Fruit fly (Drosophila melanogaster) whole organism, embryonic: ENCODE measurements around the gene Zpr1.

ENCODE experiments used
- Bdp1 ChIP-seq: fragments of 200-800 bp; sonication (Bioruptor generic); optimal IDR thresholded peaks from 3 replicates; lab custom pipeline; 2016; ENCODE audit warnings: missing biosample characterization, missing genetic modification characterization
- CG10431 ChIP-seq: fragments of 200-800 bp; sonication (Bioruptor generic); optimal IDR thresholded peaks from 3 replicates; lab custom pipeline; 2018; ENCODE audit warnings: missing biosample characterization, mild to moderate bottlenecking, missing genetic modification characterization
- CG11456 ChIP-seq: fragments of 200-800 bp; sonication (Bioruptor generic); IDR thresholded peaks from 3 replicates; pipeline ENCODE4 v1.3.6; 2022; ENCODE audit warnings: missing biosample characterization, missing genetic modification characterization
- CG11504 ChIP-seq: fragments of 200-800 bp; sonication (Bioruptor generic); optimal IDR thresholded peaks from 3 replicates; lab custom pipeline; 2019; ENCODE audit warnings: missing biosample characterization, mild to moderate bottlenecking, missing genetic modification characterization, moderate library complexity
- CG12219 ChIP-seq: fragments of 200-800 bp; sonication (Bioruptor generic); optimal IDR thresholded peaks from 3 replicates; lab custom pipeline; 2018; ENCODE audit warnings: missing biosample characterization, mild to moderate bottlenecking, missing genetic modification characterization
- CG12659 ChIP-seq: fragments of 200-800 bp; sonication (Bioruptor generic); optimal IDR thresholded peaks from 3 replicates; lab custom pipeline; 2017; ENCODE audit warnings: mild to moderate bottlenecking, missing biosample characterization, missing genetic modification reagents, missing genetic modification characterization
- CG12942 ChIP-seq: fragments of 200-800 bp; sonication (Bioruptor generic); optimal IDR thresholded peaks from 3 replicates; lab custom pipeline; 2016; ENCODE audit warnings: missing biosample characterization, missing genetic modification characterization
- CG14050 ChIP-seq: fragments of 200-800 bp; sonication (Bioruptor generic); IDR thresholded peaks from 3 replicates; pipeline ENCODE4 v1.3.6; 2022; ENCODE audit warnings: missing biosample characterization, missing genetic modification characterization
- CG15601 ChIP-seq: fragments of 200-800 bp; sonication (Bioruptor generic); optimal IDR thresholded peaks from 3 replicates; lab custom pipeline; 2019; ENCODE audit warnings: missing biosample characterization, mild to moderate bottlenecking, missing genetic modification characterization, moderate library complexity
- CG17912 ChIP-seq: fragments of 200-800 bp; sonication (Bioruptor generic); optimal IDR thresholded peaks from 2 replicates; lab custom pipeline; 2018; ENCODE audit warnings: missing biosample characterization, mild to moderate bottlenecking, missing genetic modification characterization
- CG31441 ChIP-seq: fragments of 200-800 bp; sonication (Bioruptor generic); IDR thresholded peaks from 2 replicates; pipeline ENCODE4 v1.3.6; 2022; ENCODE audit warnings: missing biosample characterization, missing genetic modification characterization
- CG34224 ChIP-seq: fragments of 200-800 bp; sonication (Bioruptor generic); IDR thresholded peaks from 3 replicates; pipeline ENCODE4 v1.3.6; 2022; ENCODE audit warnings: missing biosample characterization, missing genetic modification characterization; ENCODE audit not compliant: partially characterized antibody
- CG6272 ChIP-seq: fragments of 200-800 bp; sonication (Bioruptor generic); IDR thresholded peaks from 2 replicates; pipeline ENCODE4 v1.3.6; 2022; ENCODE audit warnings: missing biosample characterization, missing genetic modification characterization
- CG7271 ChIP-seq: fragments of 200-800 bp; sonication (Bioruptor generic); optimal IDR thresholded peaks from 2 replicates; lab custom pipeline; 2018; ENCODE audit warnings: missing biosample characterization, mild to moderate bottlenecking, missing genetic modification characterization, moderate library complexity
- CG7987 ChIP-seq: fragments of 200-800 bp; sonication (Bioruptor generic); optimal IDR thresholded peaks from 2 replicates; lab custom pipeline; 2018; ENCODE audit warnings: missing biosample characterization, mild to moderate bottlenecking, missing genetic modification characterization, moderate library complexity
- CG8281 ChIP-seq: fragments of 200-800 bp; sonication (Bioruptor generic); optimal IDR thresholded peaks from 2 replicates; lab custom pipeline; 2018; ENCODE audit warnings: missing biosample characterization, mild to moderate bottlenecking, missing genetic modification characterization, moderate library complexity
- CG9609 ChIP-seq: fragments of 200-800 bp; sonication (Bioruptor generic); optimal IDR thresholded peaks from 3 replicates; lab custom pipeline; 2016; ENCODE audit warnings: missing biosample characterization, missing genetic modification characterization
- CG9876 ChIP-seq: fragments of 200-800 bp; sonication (Bioruptor generic); optimal IDR thresholded peaks from 2 replicates; lab custom pipeline; 2016; ENCODE audit warnings: missing biosample characterization, missing genetic modification characterization
- CoRest ChIP-seq: fragments of 200-800 bp; sonication (Bioruptor generic); optimal IDR thresholded peaks from 3 replicates; lab custom pipeline; 2018; ENCODE audit warnings: missing biosample characterization, mild to moderate bottlenecking, missing genetic modification characterization, moderate library complexity
- Elba2 ChIP-seq: fragments of 200-800 bp; sonication (Bioruptor generic); optimal IDR thresholded peaks from 3 replicates; lab custom pipeline; 2016; ENCODE audit warnings: missing biosample characterization, missing genetic modification characterization
- HLH3B ChIP-seq: fragments of 200-800 bp; sonication (Bioruptor generic); IDR thresholded peaks from 2 replicates; pipeline ENCODE4 v1.3.6; 2022; ENCODE audit warnings: missing biosample characterization, missing genetic modification characterization
- HLHmδ ChIP-seq: fragments of 200-800 bp; sonication (Bioruptor generic); optimal IDR thresholded peaks from 2 replicates; lab custom pipeline; 2018; ENCODE audit warnings: missing biosample characterization, mild to moderate bottlenecking, missing genetic modification characterization, moderate library complexity
- HmgZ ChIP-seq: fragments of 200-800 bp; sonication (Bioruptor generic); optimal IDR thresholded peaks from 2 replicates; lab custom pipeline; 2018; ENCODE audit warnings: missing biosample characterization, mild to moderate bottlenecking, missing genetic modification characterization
- Mrtf ChIP-seq: fragments of 200-800 bp; sonication (Bioruptor generic); IDR thresholded peaks from 3 replicates; pipeline ENCODE4 v1.3.6; 2022; ENCODE audit warnings: missing biosample characterization, missing genetic modification characterization
- Oaz ChIP-seq: fragments of 200-800 bp; sonication (Bioruptor generic); IDR thresholded peaks from 2 replicates; pipeline ENCODE4 v1.3.6; 2022; ENCODE audit warnings: missing biosample characterization, missing genetic modification characterization
- Rx ChIP-seq: fragments of 200-800 bp; sonication (Bioruptor generic); IDR thresholded peaks from 2 replicates; pipeline ENCODE4 v1.3.6; 2022; ENCODE audit warnings: missing biosample characterization, missing genetic modification characterization
- Sin3A ChIP-seq: fragments of >200 bp; optimal IDR thresholded peaks from 2 replicates; lab custom pipeline; 2018
- Sox102F ChIP-seq: fragments of 200-800 bp; sonication (Bioruptor generic); optimal IDR thresholded peaks from 2 replicates; lab custom pipeline; 2018; ENCODE audit warnings: missing biosample characterization, mild to moderate bottlenecking, missing genetic modification characterization, moderate library complexity
- Sry-δ ChIP-seq: fragments of 200-800 bp; sonication (Bioruptor generic); optimal IDR thresholded peaks from 2 replicates; lab custom pipeline; 2016; ENCODE audit warnings: missing biosample characterization, missing genetic modification characterization
- Trl ChIP-seq, 3 experiments: fragments of >200 bp in 2 of 3; fragments of 200-800 bp in 1 of 3; sonication (Bioruptor generic) in 1 of 3; optimal IDR thresholded peaks; 2 replicates in 1 of 3; 3 replicates in 2 of 3; lab custom pipeline; 2016 to 2017; ENCODE audit warnings: missing biosample characterization in 1 of 3, missing genetic modification characterization in 1 of 3
- Vsx1 ChIP-seq: fragments of 200-800 bp; sonication (Bioruptor generic); optimal IDR thresholded peaks from 2 replicates; lab custom pipeline; 2017; ENCODE audit warnings: missing biosample characterization, mild to moderate bottlenecking, missing genetic modification characterization, missing genetic modification reagents
- bbx ChIP-seq: fragments of 200-800 bp; sonication (Bioruptor generic); IDR thresholded peaks from 2 replicates; pipeline ENCODE4 v1.3.6; 2022; ENCODE audit warnings: missing biosample characterization, missing genetic modification characterization; ENCODE audit not compliant: partially characterized antibody
- br ChIP-seq: fragments of >200 bp; optimal IDR thresholded peaks from 2 replicates; lab custom pipeline; 2017
- crc ChIP-seq: fragments of 200-800 bp; sonication (Bioruptor generic); optimal IDR thresholded peaks from 2 replicates; lab custom pipeline; 2016; ENCODE audit warnings: missing biosample characterization, missing genetic modification characterization
- dati ChIP-seq: fragments of 200-800 bp; sonication (Bioruptor generic); IDR thresholded peaks from 2 replicates; pipeline ENCODE4 v1.3.6; 2022; ENCODE audit warnings: missing biosample characterization, missing genetic modification characterization
- dmrt99B ChIP-seq: fragments of 200-800 bp; sonication (Bioruptor generic); optimal IDR thresholded peaks from 2 replicates; lab custom pipeline; 2018; ENCODE audit warnings: missing biosample characterization, mild to moderate bottlenecking, missing genetic modification characterization, moderate library complexity
- gem ChIP-seq: fragments of 200-800 bp; sonication (Bioruptor generic); optimal IDR thresholded peaks from 2 replicates; lab custom pipeline; 2019; ENCODE audit warnings: missing biosample characterization, mild to moderate bottlenecking, missing genetic modification characterization, moderate library complexity
- grau ChIP-seq: fragments of 200-800 bp; optimal IDR thresholded peaks from 3 replicates; lab custom pipeline; 2019; ENCODE audit warnings: missing biosample characterization, mild to moderate bottlenecking, missing genetic modification characterization, moderate library complexity
- grn ChIP-seq: fragments of 200-800 bp; sonication (Bioruptor generic); optimal IDR thresholded peaks from 3 replicates; lab custom pipeline; 2017; ENCODE audit warnings: missing biosample characterization, missing genetic modification characterization
- gsb-n ChIP-seq: fragments of 200-800 bp; sonication (Bioruptor generic); optimal IDR thresholded peaks from 3 replicates; lab custom pipeline; 2018; ENCODE audit warnings: missing biosample characterization, mild to moderate bottlenecking, missing genetic modification characterization
- jigr1 ChIP-seq: fragments of 200-800 bp; sonication (Bioruptor generic); IDR thresholded peaks from 3 replicates; pipeline ENCODE4 v1.3.6; 2022; ENCODE audit warnings: missing biosample characterization, missing genetic modification characterization
- jing ChIP-seq: fragments of 200-800 bp; sonication (Bioruptor generic); optimal IDR thresholded peaks from 2 replicates; lab custom pipeline; 2018; ENCODE audit warnings: missing biosample characterization, mild to moderate bottlenecking, missing genetic modification characterization
- lilli ChIP-seq: fragments of 200-800 bp; sonication (Bioruptor generic); optimal IDR thresholded peaks from 3 replicates; lab custom pipeline; 2016; ENCODE audit warnings: missing biosample characterization, missing genetic modification characterization
- org-1 ChIP-seq: fragments of 200-800 bp; sonication (Bioruptor generic); optimal IDR thresholded peaks from 2 replicates; lab custom pipeline; 2017; ENCODE audit warnings: missing biosample characterization, missing genetic modification characterization
- p53 ChIP-seq: fragments of 200-800 bp; sonication (Bioruptor generic); optimal IDR thresholded peaks from 2 replicates; lab custom pipeline; 2016; ENCODE audit warnings: missing biosample characterization, missing genetic modification characterization
- row ChIP-seq: fragments of 200-800 bp; sonication (Bioruptor generic); IDR thresholded peaks from 3 replicates; pipeline ENCODE4 v1.3.6; 2022; ENCODE audit warnings: missing biosample characterization, missing genetic modification characterization
- sisA ChIP-seq: fragments of 200-800 bp; sonication (Bioruptor generic); IDR thresholded peaks from 2 replicates; pipeline ENCODE4 v1.3.6; 2022; ENCODE audit warnings: missing biosample characterization, missing genetic modification characterization
- toy ChIP-seq: fragments of 200-800 bp; sonication (Bioruptor generic); IDR thresholded peaks from 2 replicates; pipeline ENCODE4 v1.3.6; 2022; ENCODE audit warnings: missing biosample characterization, missing genetic modification characterization
- wor ChIP-seq: fragments of 200-800 bp; sonication (Bioruptor generic); IDR thresholded peaks from 2 replicates; pipeline ENCODE4 v1.3.6; 2022; ENCODE audit warnings: missing biosample characterization, missing genetic modification characterization

Zpr1 gene

DNA sequence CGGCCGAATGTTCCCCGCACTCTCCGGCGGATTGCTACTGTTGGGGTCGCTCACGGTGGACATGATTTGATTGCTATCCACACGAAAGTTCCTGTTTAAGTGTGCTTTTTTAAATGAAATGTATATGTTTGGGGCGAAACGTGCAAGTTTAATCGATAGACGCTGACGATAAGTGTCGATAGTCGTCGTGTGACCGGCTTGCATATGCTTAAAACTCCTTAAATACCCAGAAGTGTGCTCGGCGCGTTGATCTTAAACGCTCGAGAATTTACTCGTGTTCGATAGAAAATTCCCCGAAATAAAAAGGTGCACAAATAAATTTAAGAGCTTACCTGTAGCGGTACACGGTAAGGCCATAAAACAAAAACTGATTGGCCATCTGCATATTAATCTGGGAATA lies at the start of gene Zpr1, which contains the start of gene CG44532 (continued):
- TF ChIP-seq Bdp1 (GFP tag; lab: Kevin White, UChicago) (no peak), CG8281 (tag; lab: Kevin White, UChicago) (no peak), CG11456 (no peak), CG10431 (GFP tag; lab: Kevin White, UChicago) (no peak), lilli (no peak), grau (tag; lab: Kevin White, UChicago) (no peak), sisA (no peak), CG7987 (no peak), jigr1 (GFP tag; lab: Robert Waterston, UW) (no peak), jing (no peak), org-1 (GFP tag; lab: Kevin White, UChicago) (no peak), CG12659 (GFP tag; lab: Kevin White, UChicago) (no peak), HmgZ (tag; lab: Kevin White, UChicago) (peak; percentile 25), crc (GFP tag; lab: Kevin White, UChicago) (no peak), Sin3A (peak; percentile 19), CG9609 (GFP tag; lab: Kevin White, UChicago) (no peak), CG14050 (GFP tag; lab: Robert Waterston, UW) (no peak), CG6272 (GFP tag; lab: Robert Waterston, UW) (no peak), Sox102F (GFP tag; lab: Kevin White, UChicago) (no peak), Mrtf (GFP tag; lab: Robert Waterston, UW) (no peak), CG34224 (peak; percentile 52), CG15601 (tag; lab: Kevin White, UChicago) (no peak), Elba2 (GFP tag; lab: Kevin White, UChicago) (no peak), Oaz (GFP tag; lab: Robert Waterston, UW) (no peak), wor (GFP tag; lab: Robert Waterston, UW) (no peak), gsb-n (no peak), grn (GFP tag; lab: Kevin White, UChicago) (no peak), Sry-δ (GFP tag; lab: Kevin White, UChicago) (peak; percentile 67), toy (no peak), Vsx1 (GFP tag; lab: Kevin White, UChicago) (no peak), bbx (GFP tag; lab: Robert Waterston, UW) (peak; percentile 55; the same call in 1 of the 2 replicates)

DNA sequence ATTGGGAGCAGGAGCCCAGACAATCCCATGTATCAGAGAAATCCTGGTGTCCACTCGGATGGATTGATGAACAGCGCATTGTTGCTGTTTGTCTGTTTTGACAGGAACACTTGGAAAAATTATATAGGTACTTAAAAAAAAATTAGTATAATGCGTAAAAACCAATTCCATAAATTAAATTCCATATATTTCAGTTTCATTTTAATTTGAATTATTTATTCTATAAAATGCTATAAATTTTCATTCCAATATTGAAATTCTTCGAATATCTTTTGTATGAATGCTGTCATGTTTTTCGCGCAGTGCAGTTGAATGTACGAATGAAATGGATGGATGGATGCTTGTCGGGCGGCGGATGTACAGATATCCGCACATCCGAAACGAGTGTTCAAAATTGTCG lies 48.9 kb upstream of the Zpr1 start, which contains the start of gene SmydA-9:
SmydA-9 (minus strand) TSS at position 101 of the 400 bp plus-strand sequence.
- TF ChIP-seq row (peak; percentile 32; the same call in 2 of the 3 replicates), HLH3B (peak; percentile 25; the same call in 1 of the 2 replicates), CG11504 (tag; lab: Kevin White, UChicago) (peak; percentile 24), gem (tag; lab: Kevin White, UChicago) (peak; percentile 18), CG31441 (GFP tag; lab: Robert Waterston, UW) (no peak), Trl (optimal IDR thresholded peaks at IDR 0.05; lab: Kevin White, UChicago) (no peak), Trl (GFP tag; optimal IDR thresholded peaks at IDR 0.05; lab: Kevin White, UChicago) (no peak)

DNA sequence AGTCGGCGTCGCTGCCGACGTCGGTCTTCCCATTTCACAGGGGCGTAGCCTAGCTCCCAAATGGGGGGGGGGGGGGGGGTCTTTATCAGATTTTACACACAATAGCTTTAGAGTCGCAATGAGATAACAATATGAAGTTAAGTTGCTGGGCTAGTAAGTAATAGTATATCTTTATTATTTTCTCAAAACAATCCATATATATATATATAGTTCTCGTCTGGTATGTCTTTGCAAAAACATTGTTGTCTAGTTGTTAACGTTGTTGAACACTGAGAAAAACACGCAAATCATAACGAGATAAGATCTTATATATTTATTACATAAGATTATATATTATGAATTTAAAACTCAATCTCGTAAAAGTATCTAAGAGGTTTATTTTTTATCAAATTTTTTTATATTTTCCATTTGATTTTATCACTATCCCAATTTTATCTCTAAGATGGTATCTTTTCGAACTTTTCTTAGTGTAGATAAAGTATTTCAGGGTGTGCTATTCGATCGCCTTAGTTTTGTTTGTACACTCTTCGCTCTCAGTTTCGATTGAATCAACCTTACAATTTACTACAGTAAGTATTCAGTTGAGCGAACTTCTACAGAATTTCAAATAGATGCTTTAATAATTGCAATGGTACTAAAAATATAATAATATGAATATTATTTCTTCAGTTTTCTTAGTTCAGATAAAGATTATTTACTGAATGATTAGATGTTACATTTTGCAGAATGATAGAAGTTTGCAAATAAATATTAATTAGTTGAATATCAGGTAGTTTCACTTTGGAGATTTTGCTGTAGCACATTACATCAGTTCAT lies 40.2 kb upstream of the Zpr1 start:
- peak; percentile 66 for TF ChIP-seq CG14050 (GFP tag; lab: Robert Waterston, UW)
- TF ChIP-seq CG12219 (GFP tag; lab: Kevin White, UChicago) = peak; percentile 19
- peak; percentile 78 for TF ChIP-seq HmgZ (tag; lab: Kevin White, UChicago)
- no peak for TF ChIP-seq dati (GFP tag; lab: Robert Waterston, UW)
- TF ChIP-seq CoRest (tag; lab: Kevin White, UChicago) = peak; percentile 76
- TF ChIP-seq br (lab: Kevin White, UChicago) = no peak
- no peak for TF ChIP-seq Elba2 (GFP tag; lab: Kevin White, UChicago)
- no peak for TF ChIP-seq CG17912
- peak; percentile 59 for TF ChIP-seq dmrt99B (tag; lab: Kevin White, UChicago)
- no peak for TF ChIP-seq p53 (GFP tag; lab: Kevin White, UChicago)
- TF ChIP-seq Rx (GFP tag; lab: Robert Waterston, UW) = peak; percentile 63
- TF ChIP-seq CG7271 = no peak
- no peak for TF ChIP-seq HLHmδ (GFP tag; lab: Kevin White, UChicago)
- TF ChIP-seq CG9876 = no peak
- no peak for TF ChIP-seq CG12942 (GFP tag; lab: Kevin White, UChicago)
